Fruit fly (Drosophila melanogaster) Kc167 (cell line): ENCODE data around the gene Gss1.

Source experiments
- Myc ChIP-seq: fragments of >200 bp; optimal IDR thresholded peaks from 2 replicates; lab custom pipeline; 2017; ENCODE audit warnings: missing external identifiers
- Sin3A ChIP-seq: fragments of >200 bp; optimal IDR thresholded peaks from 2 replicates; lab custom pipeline; 2018; ENCODE audit warnings: missing external identifiers
- h ChIP-seq: fragments of >200 bp; optimal IDR thresholded peaks from 3 replicates; lab custom pipeline; 2018; ENCODE audit warnings: missing external identifiers
- insv ChIP-seq: fragments of >200 bp; optimal IDR thresholded peaks from 3 replicates; lab custom pipeline; 2018; ENCODE audit warnings: missing external identifiers
- psq ChIP-seq: fragments of >200 bp; optimal IDR thresholded peaks from 2 replicates; lab custom pipeline; 2017; ENCODE audit warnings: missing external identifiers
- ttk ChIP-seq: sonication (Bioruptor generic); optimal IDR thresholded peaks from 2 replicates; lab custom pipeline; 2017; ENCODE audit warnings: missing external identifiers

Gene Gss1

DNA sequence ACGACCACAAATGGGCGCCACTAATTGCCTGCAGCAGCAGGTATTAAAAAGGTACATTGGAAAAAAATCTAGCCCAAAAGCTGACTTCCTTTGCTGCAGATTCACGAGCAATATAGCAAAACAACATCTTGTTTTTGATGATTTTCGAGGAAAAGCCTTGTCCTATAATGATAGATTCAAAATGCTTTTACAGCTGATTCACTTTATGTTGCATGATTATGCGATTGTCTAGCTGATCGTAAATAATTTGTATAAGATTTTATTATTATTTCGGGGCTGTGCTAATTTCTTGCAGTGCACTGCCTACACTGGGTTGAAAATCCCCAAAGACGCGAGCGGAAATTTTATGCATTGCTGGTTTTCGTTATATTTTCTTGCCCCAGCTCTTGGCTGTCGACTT lies 25.2 kb downstream of the Gss1 start:
- TF ChIP-seq ttk (no peak), Sin3A (lab: Kevin White, UChicago) (no peak), Myc (lab: Kevin White, UChicago) (no peak), psq (lab: Kevin White, UChicago) (no peak), h (lab: Kevin White, UChicago) (no peak), insv (no peak)

DNA sequence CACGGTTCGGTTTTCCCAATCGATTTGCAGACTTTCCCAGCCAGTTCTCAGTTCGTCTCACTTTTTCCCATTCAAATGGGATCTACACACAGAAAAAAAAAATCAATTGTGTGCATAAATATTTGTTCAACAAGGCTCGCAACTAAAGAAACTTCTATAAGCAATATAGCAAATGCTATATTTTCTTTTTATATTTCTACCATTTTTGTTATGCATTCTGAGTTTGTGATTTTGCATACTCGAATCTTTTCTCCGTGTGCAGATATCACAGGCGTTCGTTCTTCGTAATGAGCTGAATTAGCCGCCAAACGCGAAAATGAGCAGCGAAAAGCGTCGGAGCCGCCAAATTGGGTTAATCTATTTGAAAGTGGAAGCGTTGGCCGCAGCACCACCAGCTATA lies 26.6 kb downstream of the Gss1 start:
- TF ChIP-seq Sin3A (lab: Kevin White, UChicago) (no peak), ttk (no peak), h (lab: Kevin White, UChicago) (no peak)

DNA sequence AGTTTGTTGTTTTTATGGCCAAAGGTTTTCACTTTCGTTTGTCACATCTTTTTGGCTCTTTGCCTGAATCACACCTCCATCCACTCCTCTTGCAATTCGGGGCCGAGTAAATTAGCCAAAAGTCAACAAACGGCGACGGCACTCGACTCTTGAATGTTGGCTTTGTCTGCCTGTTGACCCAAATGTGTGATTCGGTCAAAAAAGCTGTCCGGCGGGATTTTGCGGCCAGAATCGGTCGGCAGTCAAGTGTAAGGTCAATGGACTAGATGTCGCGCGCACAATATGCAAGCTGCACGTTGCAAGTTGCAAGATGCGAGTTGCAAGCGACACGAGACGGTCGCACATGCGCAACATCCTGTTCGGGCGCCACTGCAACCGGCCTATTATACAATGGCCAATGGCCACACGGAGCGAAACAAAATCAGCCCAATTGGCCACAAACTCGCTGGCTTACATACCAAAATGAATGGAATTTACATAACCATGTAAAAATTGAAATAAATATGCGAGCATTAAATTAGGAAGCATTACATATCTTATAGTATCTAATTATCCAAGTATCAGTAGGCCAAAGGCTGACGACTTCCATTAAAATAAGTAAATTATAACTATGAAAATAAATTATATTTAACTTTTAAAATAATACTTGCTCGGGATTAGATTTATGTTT lies 28.4 kb downstream of the Gss1 start:
- TF ChIP-seq Myc (lab: Kevin White, UChicago) (no peak), h (lab: Kevin White, UChicago) (no peak), ttk (no peak), psq (lab: Kevin White, UChicago) (no peak), Sin3A (lab: Kevin White, UChicago) (no peak)

DNA sequence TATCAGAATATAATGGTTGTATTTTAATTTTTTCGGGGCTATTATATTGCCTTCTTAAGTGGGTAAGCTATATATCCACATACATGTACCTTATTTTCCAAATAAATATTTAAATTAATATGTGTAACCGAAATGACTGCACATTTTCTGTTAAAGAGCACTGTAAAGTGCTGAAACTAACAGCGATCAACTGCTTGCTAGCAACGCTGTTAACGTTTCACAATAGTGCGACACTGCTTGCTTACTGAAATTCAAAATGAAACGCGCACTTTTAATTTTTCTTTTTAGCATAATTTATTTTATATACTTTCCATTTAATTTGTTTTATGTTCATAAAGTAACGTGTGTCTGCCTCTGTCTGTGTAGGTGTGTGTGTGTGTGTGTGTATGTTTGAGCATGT lies 34.7 kb downstream of the Gss1 start:
- no peak for TF ChIP-seq ttk
- TF ChIP-seq Myc (lab: Kevin White, UChicago), result no peak
- TF ChIP-seq insv, result no peak
- no peak for TF ChIP-seq psq (lab: Kevin White, UChicago)
- TF ChIP-seq h (lab: Kevin White, UChicago), result no peak
- TF ChIP-seq Sin3A (lab: Kevin White, UChicago), result no peak

DNA sequence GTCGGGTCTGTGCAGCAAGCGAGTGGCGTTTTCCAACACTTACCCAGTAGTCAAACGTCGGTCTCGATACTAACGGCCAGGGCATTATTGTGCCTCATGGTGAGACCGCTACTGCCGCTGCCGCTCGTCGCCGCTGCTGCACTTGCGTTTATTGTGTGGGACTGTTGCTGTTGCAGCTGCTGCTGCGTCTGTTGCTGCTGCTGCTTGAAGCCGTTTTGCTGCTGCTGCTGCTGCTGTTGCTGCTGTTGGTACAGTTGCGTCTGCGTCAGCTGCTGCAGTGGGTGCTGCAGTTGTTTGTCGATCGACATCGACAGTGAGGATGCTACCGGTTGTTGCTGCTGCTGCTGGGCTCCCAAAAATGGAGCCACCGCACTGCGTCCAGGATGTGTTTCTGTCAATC lies 51.3 kb downstream of the Gss1 start:
- no peak for TF ChIP-seq Myc (lab: Kevin White, UChicago)
- TF ChIP-seq ttk, result no peak
- TF ChIP-seq psq (lab: Kevin White, UChicago), result no peak
- TF ChIP-seq Sin3A (lab: Kevin White, UChicago), result no peak
- no peak for TF ChIP-seq insv
- TF ChIP-seq h (lab: Kevin White, UChicago), result no peak
